Fruit fly (Drosophila melanogaster) whole organism, larva: ENCODE data around the gene CG9727.
A peak's percentile ranks its signal among the peaks of the same experiment; 100 is the strongest.

Experiments
- noc ChIP-seq: fragments of 200-800 bp; sonication (Bioruptor generic); optimal IDR thresholded peaks from 3 replicates; lab custom pipeline; 2019; ENCODE audit warnings: missing biosample characterization, mild to moderate bottlenecking, missing genetic modification characterization, moderate library complexity

The CG9727 gene

dm6 chr3R:6433885-6434284 is 22.6 kb downstream of the CG9727 start:
- no peak for TF ChIP-seq noc (tag; lab: Kevin White, UChicago)

dm6 chr3R:6432784-6433469 is 23.5 kb downstream of the CG9727 start:
- peak; percentile 19 for TF ChIP-seq noc (tag; lab: Kevin White, UChicago)

dm6 chr3R:6432321-6432720 is 24.2 kb downstream of the CG9727 start:
- TF ChIP-seq noc (tag; lab: Kevin White, UChicago): no peak

- TF ChIP-seq noc (tag; lab: Kevin White, UChicago): no peak
Observed at dm6 chr3R:6430206-6430605, 26.3 kb downstream of the CG9727 start.

- TF ChIP-seq noc (tag; lab: Kevin White, UChicago): no peak
Observed at dm6 chr3R:6429706-6430105, 26.8 kb downstream of the CG9727 start.

- TF ChIP-seq noc (tag; lab: Kevin White, UChicago): no peak
Observed at dm6 chr3R:6428935-6429334, 27.5 kb downstream of the CG9727 start.

- no peak for TF ChIP-seq noc (tag; lab: Kevin White, UChicago)
Observed at dm6 chr3R:6427619-6428378, 28.7 kb downstream of the CG9727 start.

- no peak for TF ChIP-seq noc (tag; lab: Kevin White, UChicago)
Observed at dm6 chr3R:6426173-6426899, 30.1 kb downstream of the CG9727 start.

- no peak for TF ChIP-seq noc (tag; lab: Kevin White, UChicago)
Observed at dm6 chr3R:6425454-6426156, 30.9 kb downstream of the CG9727 start.

DNA sequence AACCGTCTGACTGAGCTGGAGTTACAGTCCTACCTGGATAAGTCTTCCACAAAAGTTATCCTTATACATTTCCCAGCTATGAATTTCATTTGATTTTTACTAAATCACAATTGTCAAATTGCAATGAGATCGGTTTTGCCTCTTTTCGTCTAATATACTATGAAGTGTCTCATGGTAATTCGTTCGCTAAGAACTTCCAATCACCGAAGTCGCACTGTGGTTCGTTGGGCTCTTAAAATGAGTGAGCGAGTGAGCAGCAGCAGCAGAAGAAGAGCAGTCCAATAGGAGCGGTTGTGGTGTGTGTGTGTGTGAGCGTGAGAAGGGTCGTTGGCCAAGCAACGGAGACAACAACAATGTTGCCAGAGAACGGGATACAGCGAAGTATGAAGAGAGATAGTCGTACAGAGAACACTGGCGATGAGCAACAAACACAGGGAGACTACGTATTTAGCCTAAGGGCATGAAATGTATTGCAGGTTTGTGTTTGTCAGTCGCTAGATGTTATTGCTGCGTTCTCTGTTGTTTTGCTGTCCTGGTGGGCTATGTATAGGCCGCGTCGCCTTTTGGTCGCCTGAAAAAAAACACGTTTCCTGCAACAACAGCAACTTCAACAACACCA is 32.4 kb downstream of the CG9727 start:
- TF ChIP-seq noc (tag; lab: Kevin White, UChicago): peak; percentile 94

- TF ChIP-seq noc (tag; lab: Kevin White, UChicago): peak; percentile 11
Observed at dm6 chr3R:6423128-6423527, 33.3 kb downstream of the CG9727 start.

DNA sequence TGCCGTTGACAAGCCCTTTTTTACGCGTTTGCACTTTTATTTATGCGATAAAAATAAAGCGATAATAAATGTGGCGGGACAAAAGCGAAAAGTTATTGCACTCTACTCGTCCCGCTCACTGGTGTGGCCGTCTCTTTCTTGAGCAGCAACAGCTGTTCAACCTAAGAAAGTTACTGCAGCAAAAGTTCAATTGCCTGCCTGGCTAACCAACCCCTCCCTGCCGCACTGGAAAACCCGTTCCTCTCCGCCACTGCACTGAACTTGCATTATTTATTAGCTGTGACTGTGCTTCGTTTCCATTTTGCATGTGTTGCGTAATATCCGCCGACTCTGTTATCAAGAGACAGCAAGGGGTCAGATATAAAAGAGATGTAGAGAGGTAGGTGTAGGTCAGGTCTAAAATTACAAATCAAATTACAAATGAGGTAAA is 34.7 kb downstream of the CG9727 start:
- no peak for TF ChIP-seq noc (tag; lab: Kevin White, UChicago)

DNA sequence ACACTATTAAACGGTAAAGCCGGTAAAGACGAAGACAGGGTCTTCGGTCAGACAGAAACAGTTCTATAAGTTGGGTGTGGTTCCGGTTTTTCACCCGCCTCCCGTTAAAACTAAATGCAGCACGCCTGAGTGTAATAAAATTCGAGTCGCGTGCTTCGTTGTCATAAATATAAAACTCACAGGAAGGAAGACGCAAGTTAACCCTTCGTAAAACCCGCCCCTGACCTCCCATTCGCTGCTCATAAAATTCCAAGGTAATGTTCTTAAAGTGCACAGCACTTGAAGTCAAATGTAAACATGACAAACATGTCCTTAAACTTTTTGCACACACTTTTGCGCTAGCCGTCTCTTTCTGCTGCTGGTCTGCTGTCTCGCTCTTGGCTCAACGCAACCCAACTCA is 35.2 kb downstream of the CG9727 start:
- TF ChIP-seq noc (tag; lab: Kevin White, UChicago): no peak

- TF ChIP-seq noc (tag; lab: Kevin White, UChicago): no peak
Observed at dm6 chr3R:6419942-6420341, 36.5 kb downstream of the CG9727 start.

- TF ChIP-seq noc (tag; lab: Kevin White, UChicago): no peak
Observed at dm6 chr3R:6419103-6419502, 37.4 kb downstream of the CG9727 start.
